Fruit fly (Drosophila melanogaster) whole organism, embryonic: ENCODE data around the gene IntS10.

Source experiments
- Atf-2 ChIP-seq: fragments of 200-800 bp; sonication (Bioruptor generic); optimal IDR thresholded peaks from 2 replicates; lab custom pipeline; 2016; ENCODE audit warnings: missing biosample characterization, missing genetic modification characterization
- Awh ChIP-seq: fragments of 200-800 bp; sonication (Bioruptor generic); IDR thresholded peaks from 2 replicates; pipeline ENCODE4, ENCODE4 v1.3.6; 2022; ENCODE audit warnings: missing biosample characterization, missing genetic modification characterization
- B-H1 ChIP-seq: fragments of 200-800 bp; sonication (Bioruptor generic); IDR thresholded peaks from 3 replicates; pipeline ENCODE4 v1.3.6; 2022; ENCODE audit warnings: missing biosample characterization, missing genetic modification characterization
- Bgb ChIP-seq: fragments of 200-800 bp; sonication (Bioruptor generic); IDR thresholded peaks from 2 replicates; pipeline ENCODE4 v1.3.6; 2022; ENCODE audit warnings: missing biosample characterization, missing genetic modification characterization; ENCODE audit not compliant: partially characterized antibody
- CG11696 ChIP-seq: fragments of 200-800 bp; sonication (Bioruptor generic); IDR thresholded peaks from 2 replicates; pipeline ENCODE4 v1.3.6; 2022; ENCODE audit warnings: missing biosample characterization, missing genetic modification characterization
- CG12104 ChIP-seq: fragments of 200-800 bp; sonication (Bioruptor generic); optimal IDR thresholded peaks from 3 replicates; lab custom pipeline; 2016; ENCODE audit warnings: missing biosample characterization, missing genetic modification characterization
- CG12219 ChIP-seq: fragments of 200-800 bp; sonication (Bioruptor generic); optimal IDR thresholded peaks from 3 replicates; lab custom pipeline; 2018; ENCODE audit warnings: missing biosample characterization, mild to moderate bottlenecking, missing genetic modification characterization
- CG1233 ChIP-seq: fragments of 200-800 bp; sonication (Bioruptor generic); optimal IDR thresholded peaks from 4 replicates; lab custom pipeline; 2018; ENCODE audit warnings: missing biosample characterization, mild to moderate bottlenecking, missing genetic modification characterization
- CG13894 ChIP-seq: fragments of 200-800 bp; sonication (Bioruptor generic); optimal IDR thresholded peaks from 3 replicates; lab custom pipeline; 2018; ENCODE audit warnings: missing biosample characterization, mild to moderate bottlenecking, missing genetic modification characterization, moderate library complexity
- CG14710 ChIP-seq: fragments of 200-800 bp; sonication (Bioruptor generic); optimal IDR thresholded peaks from 3 replicates; lab custom pipeline; 2019; ENCODE audit warnings: missing biosample characterization, mild to moderate bottlenecking, missing genetic modification characterization, moderate library complexity
- CG14860 ChIP-seq: fragments of 200-800 bp; sonication (Bioruptor generic); IDR thresholded peaks from 3 replicates; pipeline ENCODE4 v1.3.6; 2022; ENCODE audit warnings: missing biosample characterization, missing genetic modification characterization; ENCODE audit not compliant: partially characterized antibody
- CG17385 ChIP-seq: fragments of 200-800 bp; sonication (Bioruptor generic); optimal IDR thresholded peaks from 3 replicates; lab custom pipeline; 2018; ENCODE audit warnings: missing biosample characterization, mild to moderate bottlenecking, missing genetic modification characterization
- CG17829 ChIP-seq: fragments of 200-800 bp; optimal IDR thresholded peaks from 2 replicates; lab custom pipeline; 2019; ENCODE audit warnings: missing biosample characterization, mild to moderate bottlenecking, missing genetic modification characterization, moderate library complexity
- CG1792 ChIP-seq: fragments of 200-800 bp; sonication (Bioruptor generic); optimal IDR thresholded peaks from 2 replicates; lab custom pipeline; 2016; ENCODE audit warnings: missing biosample characterization, missing genetic modification characterization
- CG2678 ChIP-seq: fragments of 200-800 bp; sonication (Bioruptor generic); optimal IDR thresholded peaks from 3 replicates; lab custom pipeline; 2019; ENCODE audit warnings: missing biosample characterization, mild to moderate bottlenecking, missing genetic modification characterization, moderate library complexity
- CG2712 ChIP-seq: fragments of 200-800 bp; optimal IDR thresholded peaks from 3 replicates; lab custom pipeline; 2019; ENCODE audit warnings: missing biosample characterization, mild to moderate bottlenecking, missing genetic modification characterization, moderate library complexity
- CG3281 ChIP-seq: fragments of 200-800 bp; sonication (Bioruptor generic); optimal IDR thresholded peaks from 3 replicates; lab custom pipeline; 2017; ENCODE audit warnings: missing biosample characterization, mild to moderate bottlenecking, missing genetic modification characterization
- CG34376 ChIP-seq: fragments of 200-800 bp; sonication (Bioruptor generic); optimal IDR thresholded peaks from 2 replicates; lab custom pipeline; 2018; ENCODE audit warnings: missing biosample characterization, mild to moderate bottlenecking, missing genetic modification characterization
- CG3995 ChIP-seq: fragments of 200-800 bp; sonication (Bioruptor generic); optimal IDR thresholded peaks from 3 replicates; lab custom pipeline; 2016; ENCODE audit warnings: missing biosample characterization, missing genetic modification characterization
- CG4404 ChIP-seq: fragments of 200-800 bp; sonication (Bioruptor generic); IDR thresholded peaks from 2 replicates; pipeline ENCODE4 v1.3.6; 2022; ENCODE audit warnings: missing biosample characterization, missing genetic modification characterization
- CG4854 ChIP-seq: fragments of 200-800 bp; sonication (Bioruptor generic); optimal IDR thresholded peaks from 2 replicates; lab custom pipeline; 2016; ENCODE audit warnings: missing biosample characterization, missing genetic modification characterization, inconsistent platforms
- CG5245 ChIP-seq: fragments of 200-800 bp; sonication (Bioruptor generic); optimal IDR thresholded peaks from 3 replicates; lab custom pipeline; 2016; ENCODE audit warnings: missing biosample characterization, missing genetic modification characterization
- CG9727 ChIP-seq: fragments of 200-800 bp; sonication (Bioruptor generic); optimal IDR thresholded peaks from 3 replicates; lab custom pipeline; 2017; ENCODE audit warnings: missing biosample characterization, mild to moderate bottlenecking, missing genetic modification characterization
- CG9817 ChIP-seq: fragments of 200-800 bp; sonication (Bioruptor generic); optimal IDR thresholded peaks from 2 replicates; lab custom pipeline; 2018; ENCODE audit warnings: missing biosample characterization, mild to moderate bottlenecking, missing genetic modification characterization, moderate library complexity
- CG9876 ChIP-seq: fragments of 200-800 bp; sonication (Bioruptor generic); optimal IDR thresholded peaks from 2 replicates; lab custom pipeline; 2016; ENCODE audit warnings: missing biosample characterization, missing genetic modification characterization
- CrebB ChIP-seq: fragments of 200-800 bp; sonication (Bioruptor generic); optimal IDR thresholded peaks from 3 replicates; lab custom pipeline; 2018; ENCODE audit warnings: missing biosample characterization, mild to moderate bottlenecking, missing genetic modification characterization
- Dad ChIP-seq: fragments of 200-800 bp; sonication (Bioruptor generic); optimal IDR thresholded peaks from 3 replicates; lab custom pipeline; 2016; ENCODE audit warnings: missing biosample characterization, missing genetic modification characterization
- Dip2 ChIP-seq: fragments of 200-800 bp; sonication (Bioruptor generic); IDR thresholded peaks from 2 replicates; pipeline ENCODE4 v1.3.6; 2022; ENCODE audit warnings: missing biosample characterization, missing genetic modification characterization
- E2f1 ChIP-seq: fragments of 200-800 bp; sonication (Bioruptor generic); IDR thresholded peaks from 2 replicates; pipeline ENCODE4 v1.3.6; 2022; ENCODE audit warnings: missing biosample characterization, missing genetic modification characterization
- Ets65A ChIP-seq: fragments of 200-800 bp; sonication (Bioruptor generic); peaks from one replicate; lab custom pipeline; 2016; ENCODE audit warnings: missing biosample characterization, missing genetic modification characterization
- HmgD ChIP-seq: fragments of 200-800 bp; sonication (Bioruptor generic); optimal IDR thresholded peaks from 3 replicates; lab custom pipeline; 2016; ENCODE audit warnings: missing biosample characterization, missing genetic modification characterization
- MBD-R2 ChIP-seq: fragments of 200-800 bp; sonication (Bioruptor generic); IDR thresholded peaks from 2 replicates; pipeline ENCODE4 v1.3.6; 2022; ENCODE audit warnings: missing biosample characterization, missing genetic modification characterization
- Poxn ChIP-seq: fragments of 200-800 bp; sonication (Bioruptor generic); IDR thresholded peaks from 2 replicates; pipeline ENCODE4 v1.3.6; 2022; ENCODE audit warnings: missing biosample characterization, missing genetic modification characterization
- Vsx1 ChIP-seq: fragments of 200-800 bp; sonication (Bioruptor generic); optimal IDR thresholded peaks from 2 replicates; lab custom pipeline; 2017; ENCODE audit warnings: missing biosample characterization, mild to moderate bottlenecking, missing genetic modification characterization, missing genetic modification reagents
- ara ChIP-seq: fragments of 200-800 bp; sonication (Bioruptor generic); IDR thresholded peaks from 2 replicates; pipeline ENCODE4 v1.3.6; 2022; ENCODE audit warnings: missing biosample characterization, missing genetic modification characterization
- disco-r ChIP-seq: fragments of 200-800 bp; sonication (Bioruptor generic); optimal IDR thresholded peaks from 2 replicates; lab custom pipeline; 2016; ENCODE audit warnings: missing biosample characterization, missing genetic modification characterization
- dpn ChIP-seq, 2 experiments: fragments of 200-800 bp; sonication (Bioruptor generic); optimal IDR thresholded peaks; 3 replicates each; lab custom pipeline; 2016; ENCODE audit warnings: missing biosample characterization in 2 of 2, missing genetic modification characterization in 2 of 2
- fd102C ChIP-seq: fragments of 200-800 bp; sonication (Bioruptor generic); optimal IDR thresholded peaks from 2 replicates; lab custom pipeline; 2018; ENCODE audit warnings: missing biosample characterization, mild to moderate bottlenecking, missing genetic modification characterization, moderate library complexity
- fd64A ChIP-seq: fragments of 200-800 bp; sonication (Bioruptor generic); optimal IDR thresholded peaks from 3 replicates; lab custom pipeline; 2018; ENCODE audit warnings: missing biosample characterization, mild to moderate bottlenecking, missing genetic modification characterization
- ind ChIP-seq: fragments of 200-800 bp; sonication (Bioruptor generic); optimal IDR thresholded peaks from 3 replicates; lab custom pipeline; 2016; ENCODE audit warnings: missing biosample characterization, missing genetic modification characterization
- mirr ChIP-seq: fragments of 200-800 bp; sonication (Bioruptor generic); optimal IDR thresholded peaks from 3 replicates; lab custom pipeline; 2018; ENCODE audit warnings: missing biosample characterization, mild to moderate bottlenecking, missing genetic modification characterization
- onecut ChIP-seq: fragments of 200-800 bp; sonication (Bioruptor generic); IDR thresholded peaks from 2 replicates; pipeline ENCODE4 v1.3.6; 2022; ENCODE audit warnings: missing biosample characterization, missing genetic modification characterization
- org-1 ChIP-seq: fragments of 200-800 bp; sonication (Bioruptor generic); optimal IDR thresholded peaks from 2 replicates; lab custom pipeline; 2017; ENCODE audit warnings: missing biosample characterization, missing genetic modification characterization
- pan ChIP-seq, 4 experiments: fragments of >200 bp in 3 of 4; fragments of 200-800 bp in 1 of 4; sonication (Bioruptor generic) in 1 of 4; optimal IDR thresholded peaks in 3 of 4; IDR thresholded peaks in 1 of 4; 2 replicates each; pipeline versions ENCODE4 v1.3.6 to Lab custom; 2017 to 2022; ENCODE audit warnings: missing biosample characterization in 2 of 4, missing genetic modification characterization in 2 of 4, mixed read lengths in 1 of 4
- phol ChIP-seq: fragments of 200-800 bp; sonication (Bioruptor generic); optimal IDR thresholded peaks from 3 replicates; lab custom pipeline; 2018; ENCODE audit warnings: missing biosample characterization, mild to moderate bottlenecking, missing genetic modification characterization, moderate library complexity
- ro ChIP-seq: fragments of 200-800 bp; sonication (Bioruptor generic); IDR thresholded peaks from 2 replicates; pipeline ENCODE4 v1.3.6; 2022; ENCODE audit warnings: missing biosample characterization, missing genetic modification characterization
- sens-2 ChIP-seq: fragments of 200-800 bp; sonication (Bioruptor generic); IDR thresholded peaks from 2 replicates; pipeline ENCODE4 v1.3.6; 2022; ENCODE audit warnings: missing biosample characterization, missing genetic modification characterization
- so ChIP-seq: fragments of 200-800 bp; sonication (Bioruptor generic); IDR thresholded peaks from 3 replicates; pipeline ENCODE4 v1.3.6; 2022; ENCODE audit warnings: missing biosample characterization, missing genetic modification characterization
- sqz ChIP-seq: fragments of 200-800 bp; sonication (Bioruptor generic); optimal IDR thresholded peaks from 3 replicates; lab custom pipeline; 2018; ENCODE audit warnings: missing biosample characterization, mild to moderate bottlenecking, missing genetic modification characterization
- tio ChIP-seq: fragments of 200-800 bp; sonication (Bioruptor generic); optimal IDR thresholded peaks from 2 replicates; lab custom pipeline; 2017; ENCODE audit warnings: missing biosample characterization, missing genetic modification characterization, inconsistent platforms
- vnd ChIP-seq: fragments of 200-800 bp; sonication (Bioruptor generic); IDR thresholded peaks from 3 replicates; pipeline ENCODE4 v1.3.6; 2022; ENCODE audit warnings: missing biosample characterization, missing genetic modification characterization; ENCODE audit not compliant: partially characterized antibody
- vvl ChIP-seq: fragments of 200-800 bp; sonication (Bioruptor generic); IDR thresholded peaks from 2 replicates; pipeline ENCODE4 v1.3.6; 2022; ENCODE audit warnings: missing biosample characterization, missing genetic modification characterization
- wor ChIP-seq: fragments of 200-800 bp; sonication (Bioruptor generic); IDR thresholded peaks from 2 replicates; pipeline ENCODE4 v1.3.6; 2022; ENCODE audit warnings: missing biosample characterization, missing genetic modification characterization

The IntS10 gene

DNA sequence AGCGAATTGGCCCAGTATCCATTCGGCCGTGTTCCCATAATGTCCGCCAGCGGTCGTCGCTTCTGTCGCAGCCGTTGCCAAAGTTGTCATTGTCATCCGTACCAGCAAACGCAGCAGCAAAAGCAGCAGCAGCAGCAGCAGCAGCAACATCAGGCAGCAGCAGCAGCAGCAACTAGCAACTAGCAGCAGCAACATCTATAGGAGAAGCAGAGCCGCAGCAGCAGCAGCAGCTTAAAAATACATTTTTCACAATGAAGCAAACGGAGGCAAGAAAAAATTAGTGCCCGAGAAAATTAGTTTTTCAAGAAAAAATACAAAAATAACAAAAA lies 18.9 kb downstream of the IntS10 start (continued):
- TF ChIP-seq HmgD (GFP tag; lab: Kevin White, UChicago) (no peak), Dad (GFP tag; lab: Kevin White, UChicago) (no peak), CG11696 (GFP tag; lab: Robert Waterston, UW) (no peak), CG2712 (tag; lab: Kevin White, UChicago) (no peak), CG9727 (GFP tag; lab: Kevin White, UChicago) (no peak), fd102C (no peak), sqz (GFP tag; lab: Kevin White, UChicago) (no peak), CG4854 (GFP tag; lab: Kevin White, UChicago) (no peak), CG14860 (GFP tag; lab: Robert Waterston, UW) (no peak), CG17829 (tag; lab: Kevin White, UChicago) (no peak), vvl (GFP tag; lab: Robert Waterston, UW) (no peak), sens-2 (GFP tag; lab: Robert Waterston, UW) (no peak), Vsx1 (GFP tag; lab: Kevin White, UChicago) (no peak), dpn (GFP tag; optimal IDR thresholded peaks at IDR 0.05; lab: Kevin White, UChicago) (no peak), Dip2 (no peak), Ets65A (GFP tag; lab: Kevin White, UChicago) (no peak), org-1 (GFP tag; lab: Kevin White, UChicago) (no peak), vnd (GFP tag; lab: Robert Waterston, UW) (no peak), CrebB (no peak), CG13894 (no peak), CG5245 (no peak), Poxn (no peak), pan (optimal IDR thresholded peaks at IDR 0.05; lab: Kevin White, UChicago) (no peak), pan (GFP tag; optimal IDR thresholded peaks at IDR 0.05 in 1 of 2, IDR thresholded peaks at IDR 0.05 in 1 of 2) (no peak), ro (no peak), phol (tag; lab: Kevin White, UChicago) (no peak), CG1792 (no peak), CG3995 (GFP tag; lab: Kevin White, UChicago) (no peak), CG1233 (GFP tag; lab: Kevin White, UChicago) (no peak), wor (GFP tag; lab: Robert Waterston, UW) (no peak), disco-r (GFP tag; lab: Kevin White, UChicago) (peak; percentile 6), CG12104 (GFP tag; lab: Kevin White, UChicago) (no peak), Atf-2 (no peak), CG17385 (no peak), CG9876 (GFP tag; lab: Kevin White, UChicago) (no peak), onecut (GFP tag; lab: Robert Waterston, UW) (no peak), so (GFP tag; lab: Robert Waterston, UW) (no peak), CG4404 (no peak), CG9817 (tag; lab: Kevin White, UChicago) (no peak), B-H1 (GFP tag; lab: Robert Waterston, UW) (no peak), MBD-R2 (GFP tag; lab: Robert Waterston, UW) (no peak), ara (GFP tag; lab: Robert Waterston, UW) (no peak), CG34376 (no peak), Bgb (GFP tag; lab: Robert Waterston, UW) (peak; percentile 20; the same call in 1 of the 2 replicates), ind (GFP tag; lab: Kevin White, UChicago) (no peak), CG3281 (GFP tag; lab: Kevin White, UChicago) (no peak), E2f1 (no peak), Awh (peak; percentile 80), mirr (GFP tag; lab: Kevin White, UChicago) (no peak), CG2678 (tag; lab: Kevin White, UChicago) (no peak), CG14710 (tag; lab: Kevin White, UChicago) (no peak), fd64A (GFP tag; lab: Kevin White, UChicago) (no peak), tio (no peak), CG12219 (GFP tag; lab: Kevin White, UChicago) (no peak)
